Fruit fly (Drosophila melanogaster): ENCODE data around the gene mRpS21.

The mRpS21 gene

DNA sequence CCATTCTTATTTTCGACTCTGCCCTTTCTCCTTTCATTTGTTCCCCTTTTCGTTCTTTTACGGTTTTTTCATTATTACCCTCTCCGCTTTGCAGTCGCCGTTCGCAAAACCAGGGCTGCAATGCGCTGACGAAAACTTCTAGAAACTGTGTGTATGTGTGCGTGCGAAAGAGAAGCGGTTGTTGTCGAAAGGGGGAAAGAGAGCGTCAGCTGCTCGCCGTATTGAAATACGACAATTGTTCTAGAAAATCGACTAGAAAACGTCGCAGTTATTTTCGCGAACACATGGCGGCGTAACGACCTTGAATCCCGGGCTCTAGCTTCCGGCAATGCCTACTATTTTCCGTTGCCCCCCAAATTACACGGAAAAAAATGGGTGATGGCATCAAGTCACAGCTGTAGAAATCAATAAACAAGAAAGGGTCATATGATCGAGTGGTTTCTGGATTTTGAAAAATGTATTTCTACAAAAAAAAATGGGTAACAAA is 1.1 kb upstream of the mRpS21 start (continued):
- TF ChIP-seq CG15479 (GFP tag; optimal IDR thresholded peaks at IDR 0.05) = peak; percentile 12
- TF ChIP-seq al (GFP tag; IDR thresholded peaks at IDR 0.05) = no peak
- no peak for TF ChIP-seq CG4360 (GFP tag; IDR thresholded peaks at IDR 0.05)
- TF ChIP-seq CG13287 (GFP tag; IDR thresholded peaks at IDR 0.05; ENCODE audit: partially characterized antibody) = peak; percentile 31
- TF ChIP-seq Bdp1 (GFP tag; optimal IDR thresholded peaks at IDR 0.05) = no peak
- peak; percentile 16 for TF ChIP-seq CG18619 (GFP tag; optimal IDR thresholded peaks at IDR 0.05)
- TF ChIP-seq PHDP (tag; optimal IDR thresholded peaks at IDR 0.05) = peak; percentile 43
- TF ChIP-seq CG9932 (GFP tag; IDR thresholded peaks at IDR 0.05) = peak; percentile 39; the same call in 1 of the 2 replicates
- TF ChIP-seq Deaf1 (tag; optimal IDR thresholded peaks at IDR 0.05) = no peak
- TF ChIP-seq hth (optimal IDR thresholded peaks at IDR 0.05) = no peak
- no peak for TF ChIP-seq CkIIα-i1 (GFP tag; IDR thresholded peaks at IDR 0.05)
- peak; percentile 48; the same call in 1 of the 3 replicates for TF ChIP-seq CG34422 (GFP tag; IDR thresholded peaks at IDR 0.05)
- no peak for TF ChIP-seq CG2116 (GFP tag; optimal IDR thresholded peaks at IDR 0.05)
- no peak for TF ChIP-seq odd (GFP tag; optimal IDR thresholded peaks at IDR 0.05)
- no peak for TF ChIP-seq bab2 (GFP tag; optimal IDR thresholded peaks at IDR 0.05)
- TF ChIP-seq CG7745 (tag; optimal IDR thresholded peaks at IDR 0.05) = no peak
- TF ChIP-seq HHEX (GFP tag; optimal IDR thresholded peaks at IDR 0.05) = peak; percentile 5
- no peak for TF ChIP-seq lab (GFP tag; optimal IDR thresholded peaks at IDR 0.05)
- TF ChIP-seq Sin3A (optimal IDR thresholded peaks at IDR 0.05) = no peak
- no peak for TF ChIP-seq CG9797 (GFP tag; optimal IDR thresholded peaks at IDR 0.05)
- no peak for TF ChIP-seq CG16815 (GFP tag; optimal IDR thresholded peaks at IDR 0.05)
- peak; percentile 28; the same call in 1 of the 2 replicates for TF ChIP-seq CG10321 (GFP tag; IDR thresholded peaks at IDR 0.05)
- TF ChIP-seq Six4 (GFP tag; optimal IDR thresholded peaks at IDR 0.05) = peak; percentile 5
- no peak for TF ChIP-seq emc (GFP tag; optimal IDR thresholded peaks at IDR 0.05)
- TF ChIP-seq Bgb (GFP tag; IDR thresholded peaks at IDR 0.05; ENCODE audit: partially characterized antibody) = no peak; the same call in 1 of the 2 replicates
- peak; percentile 51 for TF ChIP-seq eyg (GFP tag; optimal IDR thresholded peaks at IDR 0.05)
- peak; percentile 33; the same call in 1 of the 3 replicates for TF ChIP-seq row (GFP tag; IDR thresholded peaks at IDR 0.05)
- TF ChIP-seq org-1 (GFP tag; optimal IDR thresholded peaks at IDR 0.05) = no peak
- TF ChIP-seq tgo (GFP tag; IDR thresholded peaks at IDR 0.05) = no peak
- no peak for TF ChIP-seq CG16779 (GFP tag; IDR thresholded peaks at IDR 0.05)
- peak; percentile 58 for TF ChIP-seq slbo (GFP tag; IDR thresholded peaks at IDR 0.05)
- no peak for TF ChIP-seq CG3838 (GFP tag; optimal IDR thresholded peaks at IDR 0.05)
- peak; percentile 97 for TF ChIP-seq CG7928 (GFP tag; optimal IDR thresholded peaks at IDR 0.05)
- TF ChIP-seq CG31365 (tag; optimal IDR thresholded peaks at IDR 0.05) = no peak
- TF ChIP-seq CG2120 (GFP tag; optimal IDR thresholded peaks at IDR 0.05) = peak; percentile 59
- peak; percentile 26 for TF ChIP-seq CG13624 (GFP tag; optimal IDR thresholded peaks at IDR 0.05)
- no peak for TF ChIP-seq danr (GFP tag; IDR thresholded peaks at IDR 0.05)
- TF ChIP-seq nerfin-2 (GFP tag; IDR thresholded peaks at IDR 0.05; ENCODE audit: partially characterized antibody) = no peak
- TF ChIP-seq CG32772 (GFP tag; IDR thresholded peaks at IDR 0.05) = no peak
- TF ChIP-seq ci (GFP tag; IDR thresholded peaks at IDR 0.05) = 0 out of 3 replicates have a peak, but pooled peaks have one; percentile 27
- TF ChIP-seq Dll (GFP tag; IDR thresholded peaks at IDR 0.05; ENCODE audit: partially characterized antibody) = 0 out of 4 replicates have a peak, but pooled peaks have one; percentile 24
- TF ChIP-seq Fer1 (GFP tag; optimal IDR thresholded peaks at IDR 0.05) = peak; percentile 29
- TF ChIP-seq CG6854 (GFP tag; optimal IDR thresholded peaks at IDR 0.05) = peak; percentile 7
- TF ChIP-seq CG11723 (GFP tag; optimal IDR thresholded peaks at IDR 0.05) = no peak
- TF ChIP-seq CG2199 (GFP tag; IDR thresholded peaks at IDR 0.05) = no peak
- no peak for TF ChIP-seq CG11560 (tag; IDR thresholded peaks at IDR 0.05)
- TF ChIP-seq caup (GFP tag; optimal IDR thresholded peaks at IDR 0.05; ENCODE audit: severe bottlenecking) = no peak
- TF ChIP-seq Lhr (GFP tag; optimal IDR thresholded peaks at IDR 0.05) = no peak
- TF ChIP-seq CG9727 (GFP tag; optimal IDR thresholded peaks at IDR 0.05) = peak; percentile 10
- TF ChIP-seq CG12104 (GFP tag; optimal IDR thresholded peaks at IDR 0.05) = no peak
- TF ChIP-seq Dip3 (GFP tag; optimal IDR thresholded peaks at IDR 0.05) = no peak
